Worm (Caenorhabditis elegans): ENCODE results near the gene dcap-1.

DNA sequence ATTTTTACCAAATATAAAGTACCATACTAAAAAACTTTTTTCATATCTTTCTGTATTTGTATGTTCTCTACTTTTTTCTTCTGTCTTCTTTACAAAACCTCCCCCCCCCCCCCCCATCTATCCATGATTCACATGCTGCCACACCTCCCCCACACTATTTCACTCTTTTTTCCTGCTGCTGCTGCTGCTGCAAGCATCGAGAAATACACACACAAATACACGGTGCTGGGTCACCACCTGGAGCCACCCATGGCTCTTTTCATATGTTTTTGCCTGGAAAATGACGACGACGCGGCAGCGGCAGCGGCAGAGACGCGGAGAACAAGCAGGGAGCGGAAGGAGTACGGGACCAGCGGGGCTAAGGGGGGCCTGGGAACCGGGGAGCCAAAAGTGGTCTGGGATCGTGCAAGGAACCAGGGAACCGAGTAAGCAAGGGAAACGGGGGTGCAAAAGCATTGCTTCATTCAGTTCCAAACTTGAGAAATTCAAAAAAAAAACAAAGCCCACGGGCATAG, 14.2 kb upstream of the dcap-1 start:
- TF ChIP-seq flt-1 (GFP tag; IDR thresholded peaks at IDR 0.05) (no peak), ref-1 (GFP tag; conservative IDR thresholded peaks at IDR 0.05) (no peak), T22C8.4 (GFP tag; IDR thresholded peaks at IDR 0.05) (no peak), klf-2 (GFP tag; conservative IDR thresholded peaks at IDR 0.05) (no peak), ztf-23 (GFP tag; IDR thresholded peaks at IDR 0.05) (no peak), med-1 (GFP tag; optimal IDR thresholded peaks at IDR 0.05; ENCODE audit: insufficient read depth) (no peak), ztf-29 (GFP tag; IDR thresholded peaks at IDR 0.05) (no peak), tab-1 (GFP tag; IDR thresholded peaks at IDR 0.05) (no peak)

Measured in whole organism, midembryonic.